Fruit fly (Drosophila melanogaster) whole organism, wandering third instar larva: ENCODE data around the gene Vps13B.
"Not testable (repeated sequence)": the region's sequence is repeated elsewhere in the genome, so short reads cannot be mapped to it uniquely, and the experiment has no call there.

Source experiments
- Abd-B ChIP-seq: fragments of >200 bp; optimal IDR thresholded peaks from 2 replicates; lab custom pipeline; 2017; ENCODE audit warnings: missing biosample characterization, missing genetic modification characterization
- CG9705 ChIP-seq: fragments of 200-800 bp; sonication (Bioruptor generic); optimal IDR thresholded peaks from 2 replicates; lab custom pipeline; 2018; ENCODE audit warnings: missing biosample characterization, mild to moderate bottlenecking, missing genetic modification characterization
- CrebA ChIP-seq: fragments of 200-800 bp; sonication (Bioruptor generic); optimal IDR thresholded peaks from 2 replicates; lab custom pipeline; 2016; ENCODE audit warnings: missing biosample characterization, mild to moderate bottlenecking, missing genetic modification characterization, borderline replicate concordance
- Dfd ChIP-seq: fragments of >200 bp; optimal IDR thresholded peaks from 2 replicates; lab custom pipeline; 2017; ENCODE audit warnings: missing biosample characterization, missing genetic modification characterization
- Dif ChIP-seq: fragments of 200-275, 200-300 bp; sonication (Bioruptor generic); optimal IDR thresholded peaks from 2 replicates; lab custom pipeline; 2018; ENCODE audit warnings: missing biosample characterization, missing genetic modification characterization; ENCODE audit not compliant: partially characterized antibody
- GATAd ChIP-seq: sonication (Bioruptor generic); optimal IDR thresholded peaks from 2 replicates; lab custom pipeline; 2016; ENCODE audit warnings: missing biosample characterization, missing genetic modification characterization
- HLH106 ChIP-seq: fragments of 200-800 bp; optimal IDR thresholded peaks from 3 replicates; lab custom pipeline; 2019; ENCODE audit warnings: missing biosample characterization, mild to moderate bottlenecking, missing genetic modification characterization, moderate library complexity
- Hnf4 ChIP-seq: fragments of 200-800 bp; sonication (Bioruptor generic); optimal IDR thresholded peaks from 2 replicates; lab custom pipeline; 2016; ENCODE audit warnings: missing biosample characterization, mild to moderate bottlenecking, missing genetic modification characterization
- Hr78 ChIP-seq: fragments of >200 bp; optimal IDR thresholded peaks from 2 replicates; lab custom pipeline; 2017; ENCODE audit warnings: missing biosample characterization, missing genetic modification characterization
- Hr83 ChIP-seq: fragments of 200-300 bp; sonication (Bioruptor generic); optimal IDR thresholded peaks from 2 replicates; lab custom pipeline; 2016; ENCODE audit warnings: missing biosample characterization, mild to moderate bottlenecking, missing genetic modification characterization, moderate library complexity; ENCODE audit not compliant: poor library complexity, severe bottlenecking
- Jra ChIP-seq: sonication (Bioruptor generic); optimal IDR thresholded peaks from 2 replicates; lab custom pipeline; 2016; ENCODE audit warnings: missing biosample characterization, missing genetic modification characterization
- Mio ChIP-seq: sonication (Bioruptor generic); optimal IDR thresholded peaks from 2 replicates; lab custom pipeline; 2016; ENCODE audit warnings: missing biosample characterization, missing genetic modification characterization
- Myc ChIP-seq: fragments of >200 bp; optimal IDR thresholded peaks from 2 replicates; lab custom pipeline; 2017
- N ChIP-seq: fragments of >200 bp; optimal IDR thresholded peaks from 2 replicates; lab custom pipeline; 2018; ENCODE audit warnings: missing biosample characterization, missing external identifiers, missing genetic modification characterization
- OdsH ChIP-seq: fragments of 200-800 bp; sonication (Bioruptor generic); optimal IDR thresholded peaks from 2 replicates; lab custom pipeline; 2016; ENCODE audit warnings: missing biosample characterization, mild to moderate bottlenecking, missing genetic modification characterization
- Rel ChIP-seq, 2 experiments: fragments of 200-800 bp; sonication (Bioruptor generic) in 1 of 2; optimal IDR thresholded peaks; 2 replicates in 1 of 2; 3 replicates in 1 of 2; lab custom pipeline; 2016 to 2019; ENCODE audit warnings: mild to moderate bottlenecking in 2 of 2, missing biosample characterization in 2 of 2, missing genetic modification characterization in 2 of 2, moderate library complexity in 1 of 2
- Sp1 ChIP-seq: fragments of 200-800 bp; sonication (Bioruptor generic); optimal IDR thresholded peaks from 3 replicates; lab custom pipeline; 2019; ENCODE audit warnings: missing biosample characterization, mild to moderate bottlenecking, missing genetic modification characterization, moderate library complexity
- Vsx2 ChIP-seq: fragments of 200-300, 225-300 bp; sonication (Bioruptor generic); optimal IDR thresholded peaks from 2 replicates; lab custom pipeline; 2018; ENCODE audit warnings: missing biosample characterization, missing genetic modification characterization; ENCODE audit not compliant: partially characterized antibody
- br ChIP-seq: fragments of 200-800 bp; sonication (Bioruptor generic); optimal IDR thresholded peaks from 2 replicates; lab custom pipeline; 2016; ENCODE audit warnings: missing biosample characterization, missing genetic modification characterization
- dl ChIP-seq, 2 experiments: fragments of 175-275, 200-275 bp in 1 of 2; fragments of 200-275 bp in 1 of 2; sonication (Bioruptor generic); optimal IDR thresholded peaks; lab custom pipeline; 2018; ENCODE audit warnings: mild to moderate bottlenecking in 2 of 2, missing biosample characterization in 2 of 2, missing genetic modification characterization in 2 of 2, moderate library complexity in 2 of 2; ENCODE audit not compliant: partially characterized antibody in 2 of 2, insufficient read depth in 1 of 2
- dsf ChIP-seq: sonication (Bioruptor generic); optimal IDR thresholded peaks from 2 replicates; lab custom pipeline; 2016; ENCODE audit warnings: missing biosample characterization, missing genetic modification characterization, borderline replicate concordance
- ey ChIP-seq: fragments of 200-800 bp; sonication (Bioruptor generic); optimal IDR thresholded peaks from 2 replicates; lab custom pipeline; 2016; ENCODE audit warnings: missing biosample characterization, missing genetic modification characterization
- fru ChIP-seq: fragments of 200-800 bp; sonication (Bioruptor generic); optimal IDR thresholded peaks from 3 replicates; lab custom pipeline; 2016; ENCODE audit warnings: missing biosample characterization, mild to moderate bottlenecking, missing genetic modification characterization
- h ChIP-seq: fragments of 200-800 bp; sonication (Bioruptor generic); optimal IDR thresholded peaks from 3 replicates; lab custom pipeline; 2016; ENCODE audit warnings: missing biosample characterization, mild to moderate bottlenecking, missing genetic modification characterization
- jim ChIP-seq: fragments of 175-275, 200-325 bp; sonication (Bioruptor generic); optimal IDR thresholded peaks from 2 replicates; lab custom pipeline; 2016; ENCODE audit warnings: missing biosample characterization, mild to moderate bottlenecking, missing genetic modification characterization
- lola ChIP-seq: fragments of >200 bp; optimal IDR thresholded peaks from 2 replicates; lab custom pipeline; 2017; ENCODE audit warnings: missing biosample characterization, missing genetic modification characterization
- pan ChIP-seq: fragments of >200 bp; optimal IDR thresholded peaks from 2 replicates; lab custom pipeline; 2017
- psq ChIP-seq: fragments of 200-800 bp; sonication (Bioruptor generic); optimal IDR thresholded peaks from 3 replicates; lab custom pipeline; 2017; ENCODE audit warnings: missing biosample characterization, mild to moderate bottlenecking, missing genetic modification characterization, moderate library complexity
- rgr ChIP-seq: fragments of 200-800 bp; sonication (Bioruptor generic); optimal IDR thresholded peaks from 3 replicates; lab custom pipeline; 2016; ENCODE audit warnings: missing biosample characterization, mild to moderate bottlenecking, missing genetic modification characterization
- sage ChIP-seq: fragments of 200-800 bp; sonication (Bioruptor generic); optimal IDR thresholded peaks from 2 replicates; lab custom pipeline; 2016; ENCODE audit warnings: missing biosample characterization, mild to moderate bottlenecking, missing genetic modification characterization
- sv ChIP-seq: fragments of 200-800 bp; sonication (Bioruptor generic); optimal IDR thresholded peaks from 3 replicates; lab custom pipeline; 2016; ENCODE audit warnings: missing biosample characterization, missing genetic modification characterization
- tai ChIP-seq: sonication (Bioruptor generic); optimal IDR thresholded peaks from 2 replicates; lab custom pipeline; 2016; ENCODE audit warnings: missing biosample characterization, missing genetic modification characterization
- woc ChIP-seq: sonication (Bioruptor generic); optimal IDR thresholded peaks from 2 replicates; lab custom pipeline; 2016; ENCODE audit warnings: missing biosample characterization, mild to moderate bottlenecking, missing genetic modification characterization

The Vps13B gene

DNA sequence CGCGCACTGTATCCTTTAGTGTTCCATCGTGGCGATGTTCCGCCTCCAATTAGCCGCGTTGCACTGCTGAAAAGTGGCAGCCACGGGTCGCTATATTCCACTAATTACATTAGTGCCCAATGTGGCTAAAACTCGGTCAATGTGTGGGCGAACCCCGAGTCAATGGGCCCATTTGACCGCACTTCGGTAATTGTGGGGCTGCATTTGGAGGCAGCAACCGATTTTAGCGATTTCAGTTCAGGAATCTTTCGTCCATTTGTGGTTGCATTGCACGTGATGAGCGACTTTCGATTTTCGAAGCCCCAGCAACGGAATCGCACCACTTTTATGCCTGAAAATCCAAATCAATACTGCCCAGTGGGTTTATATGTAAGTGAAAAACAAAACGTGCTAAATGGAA, 15.6 kb upstream of the Vps13B start, which contains the start of gene trp:
Gene trp (minus strand): TSS at position 101 of the 400 bp plus-strand sequence.
- no peak for TF ChIP-seq CG9705 (GFP tag; lab: Kevin White, UChicago)
- TF ChIP-seq Mio (GFP tag; lab: Kevin White, UChicago) = no peak
- TF ChIP-seq br (GFP tag; lab: Kevin White, UChicago) = no peak
- no peak for TF ChIP-seq Hr83 (GFP tag; lab: Kevin White, UChicago)
- TF ChIP-seq woc (GFP tag; lab: Kevin White, UChicago) = no peak
- TF ChIP-seq tai = no peak
- no peak for TF ChIP-seq rgr (GFP tag; lab: Kevin White, UChicago)
- no peak for TF ChIP-seq pan
- TF ChIP-seq Sp1 (GFP tag; lab: Kevin White, UChicago) = no peak
- no peak for TF ChIP-seq Myc (lab: Kevin White, UChicago)
- TF ChIP-seq, all 38 proteins: peak for 0

DNA sequence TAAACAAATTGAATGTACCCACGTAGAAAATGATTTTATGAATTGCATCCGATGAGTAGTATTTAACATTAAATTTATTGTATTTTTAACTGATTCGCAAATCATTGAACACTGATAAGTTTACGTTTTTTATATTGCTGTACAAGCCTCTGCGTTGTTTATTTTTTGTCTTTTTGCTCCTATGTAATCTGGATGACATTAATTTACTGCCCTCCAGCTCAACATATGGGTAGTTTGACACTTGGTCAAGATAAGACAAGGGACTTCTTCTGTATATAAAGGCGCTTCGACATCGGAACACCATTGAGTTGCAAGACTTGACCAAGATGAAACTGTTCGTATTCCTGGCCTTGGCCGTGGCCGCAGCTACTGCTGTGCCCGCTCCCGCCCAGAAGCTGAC, 13.9 kb upstream of the Vps13B start, which contains the start of gene Jon99Ciii:
Gene Jon99Ciii (plus strand): TSS at position 301 of the 400 bp plus-strand sequence.
- TF ChIP-seq pan; CG9705 (GFP tag; lab: Kevin White, UChicago); sage (GFP tag; lab: Kevin White, UChicago): not testable (repeated sequence)
- TF ChIP-seq, all 38 proteins: peak for 0; not testable (repeated sequence) for 38

- TF ChIP-seq psq (GFP tag; lab: Kevin White, UChicago); Rel (GFP tag; optimal IDR thresholded peaks at IDR 0.05; lab: Kevin White, UChicago); Rel (tag; optimal IDR thresholded peaks at IDR 0.05; lab: Kevin White, UChicago); jim (GFP tag; lab: Kevin White, UChicago): not testable (repeated sequence)
These were observed 11.3 kb upstream of the Vps13B start, which contains the start of gene Jon99Cii for dm6 chr3R:29924515-29924914. TSS of gene Jon99Cii (minus strand) at chr3R:29924615.

- TF ChIP-seq h (GFP tag; lab: Kevin White, UChicago) (no peak), sage (GFP tag; lab: Kevin White, UChicago) (no peak), CrebA (no peak), HLH106 (tag; lab: Kevin White, UChicago) (no peak), jim (GFP tag; lab: Kevin White, UChicago) (no peak), Dfd (GFP tag; lab: Kevin White, UChicago) (no peak), Vsx2 (GFP tag; lab: Kevin White, UChicago) (no peak), woc (GFP tag; lab: Kevin White, UChicago) (no peak), Hnf4 (GFP tag; lab: Kevin White, UChicago) (no peak), ey (GFP tag; lab: Kevin White, UChicago) (no peak), pan (no peak)
These were observed 9.7 kb upstream of the Vps13B start, which contains the start of gene Jon99Ci for dm6 chr3R:29926089-29926488. TSS of gene Jon99Ci (minus strand) at chr3R:29926189.

dm6 chr3R:29926955-29927354, 8.8 kb upstream of the Vps13B start, which contains the start of gene CG15522:
TSS of gene CG15522 (plus strand) at chr3R:29927255.
- TF ChIP-seq sv (GFP tag; lab: Kevin White, UChicago) (no peak), Dfd (GFP tag; lab: Kevin White, UChicago) (no peak), Hnf4 (GFP tag; lab: Kevin White, UChicago) (no peak), Jra (no peak)
- TF ChIP-seq, all 38 proteins: peak for 0

dm6 chr3R:29930286-29930685, 5.5 kb upstream of the Vps13B start, which contains the start of gene alpha-Man-Ic:
TSS of gene alpha-Man-Ic (minus strand) at chr3R:29930386.
- TF ChIP-seq woc (GFP tag; lab: Kevin White, UChicago) = no peak
- no peak for TF ChIP-seq Sp1 (GFP tag; lab: Kevin White, UChicago)
- TF ChIP-seq dl (GFP tag; optimal IDR thresholded peaks at IDR 0.05; lab: Kevin White, UChicago; ENCODE audit: insufficient read depth in 1 of 2, partially characterized antibody in 2 of 2) = no peak
- no peak for TF ChIP-seq Dif (GFP tag; lab: Kevin White, UChicago)
- TF ChIP-seq fru (GFP tag; lab: Kevin White, UChicago) = no peak
- no peak for TF ChIP-seq br (GFP tag; lab: Kevin White, UChicago)
- TF ChIP-seq Abd-B (GFP tag; lab: Kevin White, UChicago) = no peak
- no peak for TF ChIP-seq Hr78 (GFP tag; lab: Kevin White, UChicago)
- TF ChIP-seq psq (GFP tag; lab: Kevin White, UChicago) = no peak
- no peak for TF ChIP-seq OdsH (GFP tag; lab: Kevin White, UChicago)
- TF ChIP-seq Dfd (GFP tag; lab: Kevin White, UChicago) = no peak
- TF ChIP-seq CG9705 (GFP tag; lab: Kevin White, UChicago) = no peak
- no peak for TF ChIP-seq pan
- no peak for TF ChIP-seq N (GFP tag; lab: Kevin White, UChicago)
- no peak for TF ChIP-seq lola (GFP tag; lab: Kevin White, UChicago)
- TF ChIP-seq sv (GFP tag; lab: Kevin White, UChicago) = no peak
- no peak for TF ChIP-seq dsf (GFP tag; lab: Kevin White, UChicago)
- no peak for TF ChIP-seq GATAd
- no peak for TF ChIP-seq ey (GFP tag; lab: Kevin White, UChicago)
